Worm (Caenorhabditis elegans) whole organism, early embryonic: ENCODE data around the gene F23D12.7.

Source experiments
- ama-1 ChIP-seq: fragments of 150-350 bp; optimal IDR thresholded peaks from 2 replicates; lab custom pipeline; 2014
- ceh-36 ChIP-seq: sonication (generic microtip); optimal IDR thresholded peaks from 2 replicates; lab custom pipeline; 2016; ENCODE audit warnings: missing genetic modification characterization, inconsistent platforms, missing compliant biosample characterization
- scrt-1 ChIP-seq: fragments of 200-800 bp; sonication (Bioruptor generic); IDR thresholded peaks from 2 replicates; pipeline ENCODE4 v1.3.6; 2022; ENCODE audit warnings: missing genetic modification characterization, missing compliant biosample characterization
- tbx-11 ChIP-seq: fragments of 200-800 bp; sonication (Bioruptor generic); IDR thresholded peaks from 2 replicates; pipeline ENCODE4 v1.3.6; 2022; ENCODE audit warnings: missing genetic modification characterization, missing compliant biosample characterization
- tra-4 ChIP-seq: sonication (generic microtip); optimal IDR thresholded peaks from 2 replicates; lab custom pipeline; 2017; ENCODE audit warnings: missing genetic modification characterization, missing compliant biosample characterization

DNA sequence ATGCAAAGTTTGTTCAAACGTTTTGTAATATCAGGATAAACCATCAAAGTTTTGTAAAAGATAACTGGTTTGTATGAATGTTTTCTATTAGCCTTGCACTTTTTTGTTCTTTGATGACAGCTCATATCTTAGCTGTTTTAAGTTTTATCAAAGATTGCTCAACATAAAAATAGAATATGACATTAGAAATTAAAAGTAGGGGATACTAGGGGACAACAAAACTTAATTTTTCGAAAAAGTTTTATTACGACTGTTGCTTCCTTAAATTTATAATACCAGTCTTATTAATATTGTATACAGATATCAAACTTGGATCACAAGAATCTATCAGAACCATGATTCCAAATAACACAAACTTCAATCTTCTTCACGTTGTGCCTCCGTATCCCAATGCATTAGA is 42.1 kb upstream of the F23D12.7 start, which contains the start of gene ztf-14:
- TF ChIP-seq scrt-1 (no peak), ama-1 (lab: Kevin White, UChicago) (no peak), tra-4 (no peak), ceh-36 (tag; lab: Kevin White, UChicago) (no peak), tbx-11 (GFP tag; lab: Robert Waterston, UW) (no peak)
